Fruit fly (Drosophila melanogaster) ovary, adult (tissue): ENCODE results near the gene tup.

Experiments used
- CG17801 ChIP-seq: fragments of 200-800 bp; optimal IDR thresholded peaks from 2 replicates; lab custom pipeline; 2019; ENCODE audit warnings: missing biosample characterization, mild to moderate bottlenecking, missing genetic modification characterization, moderate library complexity; ENCODE audit not compliant: partially characterized antibody

tup gene

DNA sequence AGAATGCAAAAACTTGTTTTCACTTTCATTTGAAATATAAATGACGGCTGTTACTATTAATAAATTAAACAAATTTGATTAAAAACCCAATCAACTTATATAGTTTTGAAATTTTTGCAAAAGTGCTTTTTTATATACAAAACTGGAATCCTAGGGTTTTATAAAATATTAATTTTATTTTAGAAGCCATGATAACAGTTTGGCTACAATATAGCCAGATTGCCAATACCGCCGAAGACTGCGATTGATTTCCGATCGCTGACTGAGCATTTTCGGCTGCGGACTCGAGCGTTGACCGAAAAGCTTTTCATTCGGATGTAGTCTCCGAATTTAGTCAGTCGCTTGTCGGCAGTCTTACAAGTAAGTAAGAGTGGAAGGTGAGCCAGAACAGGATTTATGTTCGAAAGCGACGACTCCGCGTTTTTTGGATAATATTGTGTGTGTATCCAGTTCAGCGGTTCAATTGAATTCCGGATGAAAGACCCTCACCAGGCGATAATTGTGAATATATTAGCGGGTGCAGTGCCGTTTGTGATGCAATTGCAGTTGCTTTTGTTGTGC is 57.7 kb downstream of the tup start, which contains the start of gene Ugt36D1:
Ugt36D1 (plus strand) TSS at position 306 of the 561 bp plus-strand sequence.
- TF ChIP-seq CG17801 (GFP tag; lab: Kevin White, UChicago), result peak; percentile 22

DNA sequence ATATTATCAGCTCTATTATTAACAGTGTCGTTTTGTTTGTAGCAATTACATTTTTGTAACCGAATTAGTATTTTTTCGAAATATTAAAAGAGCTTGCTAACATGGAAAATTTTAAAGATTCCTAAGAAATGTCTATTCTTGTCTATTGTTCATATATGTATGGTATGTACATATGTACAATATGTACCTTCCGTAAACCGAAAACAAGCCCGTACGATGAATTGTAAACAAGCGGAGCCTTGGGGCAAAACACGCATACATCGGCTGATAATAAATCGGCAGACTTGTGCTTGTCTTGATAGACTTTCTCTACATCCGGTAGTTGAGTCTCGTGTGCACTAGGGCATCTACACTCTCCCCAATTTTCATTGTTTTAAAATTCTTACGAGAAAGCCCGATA is 58.3 kb downstream of the tup start:
- TF ChIP-seq CG17801 (GFP tag; lab: Kevin White, UChicago), result no peak

DNA sequence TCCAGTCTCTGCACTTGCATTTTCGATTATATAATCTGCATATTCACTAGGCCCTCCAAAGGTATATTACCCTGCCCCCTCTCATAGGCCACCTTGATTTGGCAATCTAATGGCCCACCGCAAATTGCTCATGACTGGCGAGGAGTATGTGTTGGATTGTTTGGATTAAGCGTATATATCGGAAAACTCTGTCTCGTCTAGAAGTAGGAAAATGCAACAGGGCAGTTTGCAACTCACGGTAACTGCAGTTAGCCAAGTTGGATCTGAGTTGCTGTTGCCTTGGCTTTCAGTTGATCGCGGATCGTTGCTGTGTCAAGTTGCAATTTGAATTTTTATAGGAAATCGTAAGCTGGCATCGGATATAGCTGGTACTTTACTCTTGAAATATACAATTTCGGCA is 62.0 kb downstream of the tup start, which contains the start of gene Ugt36F1:
Ugt36F1 (plus strand) TSS at position 301 of the 400 bp plus-strand sequence.
- TF ChIP-seq CG17801 (GFP tag; lab: Kevin White, UChicago), result no peak

DNA sequence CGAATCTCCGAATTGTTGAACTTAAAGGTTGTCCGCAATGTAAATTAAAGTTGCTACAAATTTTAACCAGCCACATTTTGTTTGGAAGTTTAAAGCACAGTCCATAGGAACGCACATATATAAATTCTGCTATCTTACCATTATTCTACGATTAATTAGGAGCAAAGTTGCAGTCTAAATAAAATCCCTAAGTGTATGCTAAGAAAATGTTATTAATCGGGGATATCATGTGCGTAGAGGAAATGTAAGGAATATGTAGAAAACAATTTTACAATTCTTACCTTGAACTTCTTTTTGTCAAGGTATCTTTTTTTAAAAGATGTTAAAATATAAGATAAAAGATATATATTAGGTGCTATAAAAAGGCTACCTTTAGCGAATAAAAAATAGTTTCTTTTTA is 62.7 kb downstream of the tup start:
- TF ChIP-seq CG17801 (GFP tag; lab: Kevin White, UChicago), result no peak

DNA sequence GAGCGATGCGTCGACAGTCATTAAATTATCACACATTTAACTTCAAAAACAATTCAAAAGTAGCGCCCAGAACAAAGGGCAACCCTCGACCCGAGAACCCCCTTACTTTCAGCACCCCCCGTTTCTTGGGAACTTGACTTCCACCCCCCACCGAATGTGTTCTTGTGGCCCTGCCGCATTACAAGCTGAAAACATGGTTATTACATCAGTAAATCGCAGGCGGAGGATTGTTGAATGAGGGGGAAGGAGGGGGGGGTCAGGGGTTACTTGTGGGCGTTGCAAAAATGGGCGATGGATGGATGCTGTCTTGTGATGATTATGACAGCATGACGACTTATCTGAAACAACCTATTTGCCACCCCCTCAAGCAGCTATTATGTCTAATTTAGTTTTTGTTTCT is 65.9 kb downstream of the tup start:
- TF ChIP-seq CG17801 (GFP tag; lab: Kevin White, UChicago), result no peak

DNA sequence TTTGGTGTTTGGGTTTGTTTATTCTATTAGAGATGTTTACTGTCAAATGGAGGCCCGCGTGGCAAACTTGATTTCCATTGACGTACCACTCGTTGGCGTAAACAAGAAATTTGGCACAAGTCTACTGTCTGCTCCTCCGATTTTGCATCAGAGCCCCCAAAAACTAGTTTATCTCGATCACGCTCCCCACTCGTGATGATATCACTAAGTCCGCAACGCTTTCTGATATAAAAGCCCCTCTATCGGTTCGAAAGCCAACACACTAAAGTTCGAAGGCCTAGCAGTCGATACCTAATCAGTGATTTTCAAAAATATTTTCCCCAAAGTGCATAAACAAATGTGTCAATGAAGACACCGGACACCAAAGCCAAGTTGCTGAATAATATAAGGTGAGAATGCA is 68.3 kb downstream of the tup start:
- TF ChIP-seq CG17801 (GFP tag; lab: Kevin White, UChicago), result no peak

DNA sequence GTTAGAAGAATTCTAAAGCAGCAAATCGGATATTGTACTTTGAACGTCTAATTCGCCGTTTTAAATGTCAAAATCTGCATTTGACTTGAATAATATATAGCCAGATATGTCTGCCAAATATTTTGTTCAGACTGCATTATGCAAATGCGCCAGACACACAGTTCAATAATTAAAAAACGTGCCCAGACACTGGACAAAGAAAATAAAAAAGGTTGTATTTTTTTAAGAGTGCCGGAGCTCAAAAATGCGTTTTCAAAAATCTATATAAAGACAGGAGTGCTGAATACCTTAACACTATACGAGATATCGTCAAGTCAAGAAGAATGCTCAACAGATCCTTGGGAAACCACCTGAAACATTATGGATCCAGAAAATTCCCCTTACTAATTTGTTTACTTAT is 68.7 kb downstream of the tup start, which contains the start of the genes CG17325 and CG42305:
CG17325 (plus strand) TSS at position 301 of the 400 bp plus-strand sequence.
CG42305 (plus strand) TSS at position 301 of the 400 bp plus-strand sequence.
- TF ChIP-seq CG17801 (GFP tag; lab: Kevin White, UChicago), result no peak

DNA sequence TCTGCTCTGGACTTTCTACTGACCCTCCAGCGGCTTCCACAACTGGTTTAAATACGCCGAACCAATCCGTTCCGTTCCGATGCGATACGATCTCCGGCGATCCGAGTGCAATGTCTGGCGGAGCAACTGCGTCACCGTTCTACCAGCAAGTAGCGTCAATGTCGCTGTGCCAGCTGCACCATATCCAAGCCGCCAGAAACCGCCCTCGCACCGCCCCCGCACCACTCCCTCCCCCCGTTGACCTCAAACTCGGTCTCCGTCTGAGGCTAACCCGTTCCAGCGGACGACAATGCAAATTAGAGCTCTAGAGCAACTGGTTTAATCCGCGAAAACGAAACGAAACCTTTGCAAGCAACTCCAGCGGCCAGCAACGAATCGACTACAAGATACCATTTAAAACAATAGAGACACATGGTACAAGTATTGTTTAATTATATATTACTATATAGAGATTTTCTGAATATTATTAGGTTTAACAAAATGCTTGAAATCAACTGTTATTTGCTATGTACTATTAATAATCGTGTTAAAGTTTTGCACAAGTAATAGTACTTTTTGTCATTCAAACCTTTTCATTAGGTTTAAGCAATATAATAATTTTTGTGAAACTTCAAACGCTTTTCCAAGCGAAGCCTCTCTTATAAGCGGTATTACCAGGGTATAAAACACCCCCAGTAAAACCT is 70.0 kb downstream of the tup start, which contains the start of the genes CG10570 and CG42502:
CG10570 (minus strand) TSS at position 293 of the 683 bp plus-strand sequence.
CG42502 (minus strand) TSS at position 293 of the 683 bp plus-strand sequence.
- TF ChIP-seq CG17801 (GFP tag; lab: Kevin White, UChicago), result no peak
